Fruit fly (Drosophila melanogaster) whole organism, adult: ENCODE results near the gene mus101.

Experiments
- CG1620 ChIP-seq: fragments of 200-800 bp; sonication (Bioruptor generic); optimal IDR thresholded peaks from 2 replicates; lab custom pipeline; 2016; ENCODE audit warnings: missing biosample characterization, missing genetic modification characterization
- CG7045 ChIP-seq: fragments of 200-800 bp; sonication (Bioruptor generic); optimal IDR thresholded peaks from 2 replicates; lab custom pipeline; 2017; ENCODE audit warnings: missing biosample characterization, mild to moderate bottlenecking, missing genetic modification characterization
- cnc ChIP-seq, 2 experiments: fragments of >200 bp; optimal IDR thresholded peaks; 2 replicates each; lab custom pipeline; 2017

dm6 chrX:13747052-13747451 lies 25.0 kb downstream of the mus101 start:
- TF ChIP-seq CG1620 (GFP tag; lab: Kevin White, UChicago) (no peak), CG7045 (GFP tag; lab: Kevin White, UChicago) (no peak), cnc (optimal IDR thresholded peaks at IDR 0.05; lab: Kevin White, UChicago) (no peak)
